Worm (Caenorhabditis elegans): ENCODE results near the gene sqv-6.

DNA sequence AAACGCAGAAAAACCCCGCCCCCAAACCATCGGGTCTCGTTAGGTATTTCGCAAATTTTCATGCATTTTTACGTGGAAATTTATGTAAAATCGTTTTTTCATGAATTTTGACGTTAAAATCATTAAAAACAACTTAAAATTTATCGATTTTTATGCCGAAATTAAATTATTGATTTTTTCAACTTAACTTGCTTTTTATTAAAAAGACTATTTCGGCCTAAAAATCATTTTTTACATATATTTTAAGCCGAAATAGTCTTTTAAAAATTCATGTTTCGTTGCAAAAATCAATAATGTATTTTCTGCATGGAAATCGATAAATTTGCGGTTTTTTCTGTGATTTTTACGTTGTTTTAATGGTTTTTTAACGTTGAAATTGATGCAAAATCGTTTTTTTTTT, 31.0 kb upstream of the sqv-6 start:
- TF ChIP-seq F13C5.2 (tag; optimal IDR thresholded peaks at IDR 0.05) (no peak), ceh-36 (tag; optimal IDR thresholded peaks at IDR 0.05) (no peak), pes-1 (GFP tag; IDR thresholded peaks at IDR 0.05) (no peak), hmbx-1 (tag; optimal IDR thresholded peaks at IDR 0.05) (no peak), ama-1 (optimal IDR thresholded peaks at IDR 0.05) (no peak), hnd-1 (tag; optimal IDR thresholded peaks at IDR 0.05) (no peak), hmg-4 (GFP tag; optimal IDR thresholded peaks at IDR 0.05) (no peak), tra-4 (tag; optimal IDR thresholded peaks at IDR 0.05) (no peak)
